Worm (Caenorhabditis elegans) whole organism, young adult: ENCODE data around the gene Y61A9LA.3.

ENCODE experiments used
- F37B4.10 ChIP-seq: fragments of 200-800 bp; sonication (Bioruptor generic); IDR thresholded peaks from 2 replicates; pipeline ENCODE4 v1.3.6; 2022; ENCODE audit warnings: missing genetic modification characterization, missing compliant biosample characterization
- lin-35 ChIP-seq, 3 experiments: fragments of 150-350 bp in 2 of 3; sonication (generic microtip) in 1 of 3; optimal IDR thresholded peaks; 2 replicates each; lab custom pipeline; 2014 to 2018; ENCODE audit warnings: missing biosample characterization in 3 of 3, missing genetic modification characterization in 3 of 3, missing genetic modification reagents in 3 of 3
- lir-1 ChIP-seq: fragments of 200-800 bp; sonication (Bioruptor generic); conservative IDR thresholded peaks from 2 replicates; pipeline ENCODE4 v1.3.6; 2022; ENCODE audit warnings: missing genetic modification reagents, missing genetic modification characterization, missing compliant biosample characterization
- nfya-1 ChIP-seq: sonication (generic microtip); optimal IDR thresholded peaks from 2 replicates; lab custom pipeline; 2017; ENCODE audit warnings: antibody characterized with exemption, missing compliant biosample characterization, missing genetic modification characterization, borderline replicate concordance; ENCODE audit not compliant: insufficient read depth
- nfyb-1 ChIP-seq: fragments of 200-800 bp; sonication (Bioruptor generic); IDR thresholded peaks from 2 replicates; pipeline ENCODE4 v1.3.6; 2022; ENCODE audit warnings: missing genetic modification reagents, missing genetic modification characterization, missing compliant biosample characterization
- nhr-90 ChIP-seq: sonication (generic microtip); optimal IDR thresholded peaks from 2 replicates; lab custom pipeline; 2016; ENCODE audit warnings: missing genotype, mild to moderate bottlenecking, missing genetic modification characterization, missing compliant biosample characterization
- pha-4 ChIP-seq: fragments of 150-350 bp; sonication (generic microtip); optimal IDR thresholded peaks from 2 replicates; lab custom pipeline; 2014; ENCODE audit warnings: missing biosample characterization, missing genetic modification reagents, missing genetic modification characterization

ce11 chrV:4626344-4626743, 55.4 kb downstream of the Y61A9LA.3 start:
- no peak for TF ChIP-seq F37B4.10 (GFP tag; lab: Robert Waterston, UW)
- TF ChIP-seq pha-4 (tag; lab: Kevin White, UChicago) = no peak
- no peak for TF ChIP-seq nfyb-1
- TF ChIP-seq nhr-90 = no peak
- TF ChIP-seq lin-35 (GFP tag; optimal IDR thresholded peaks at IDR 0.05; lab: Kevin White, UChicago) = no peak
- no peak for TF ChIP-seq nfya-1 (tag; lab: Kevin White, UChicago)
- TF ChIP-seq lir-1 = no peak
